Fruit fly (Drosophila melanogaster): ENCODE results near the gene CG18628.

CG18628 gene

DNA sequence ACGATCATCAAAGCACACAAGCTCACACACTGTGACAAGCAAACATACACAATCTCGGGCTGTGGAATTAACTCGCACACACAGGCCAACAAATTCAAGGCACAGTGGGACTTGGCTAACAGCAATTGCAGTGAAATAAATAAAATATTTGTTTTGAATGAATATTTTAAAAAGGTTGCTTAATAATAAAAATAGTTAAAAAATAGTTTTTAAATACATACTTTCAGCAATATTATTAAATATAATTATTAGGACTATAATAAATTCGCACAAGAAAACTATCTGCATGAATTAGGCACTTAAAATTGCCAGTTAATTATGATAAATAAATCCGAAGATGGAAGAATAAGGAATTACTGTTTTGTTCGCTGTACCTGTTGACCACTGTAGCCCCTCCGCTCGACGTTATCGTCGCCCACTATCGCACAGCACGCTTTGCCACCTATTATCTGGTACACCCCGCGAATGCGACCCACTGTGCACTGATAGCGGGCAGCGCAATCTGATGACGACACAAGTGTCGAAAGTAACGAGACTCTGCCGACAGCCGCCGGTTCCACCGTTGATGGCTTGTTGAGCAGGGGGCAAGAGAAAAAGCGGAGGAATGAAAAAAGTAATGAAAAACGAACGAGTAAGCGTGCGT lies 43.3 kb downstream of the CG18628 start (continued):
- peak; percentile 83 for TF ChIP-seq CG4282 (GFP tag; optimal IDR thresholded peaks at IDR 0.05)
- peak; percentile 50 for TF ChIP-seq HmgD (GFP tag; optimal IDR thresholded peaks at IDR 0.05)
- peak; percentile 97 for TF ChIP-seq Chrac-16 (GFP tag; optimal IDR thresholded peaks at IDR 0.05)
- no peak; the same call in 1 of the 2 replicates for TF ChIP-seq dan (GFP tag; IDR thresholded peaks at IDR 0.05)
- peak; percentile 48 for TF ChIP-seq pnt (GFP tag; optimal IDR thresholded peaks at IDR 0.05)
- peak; percentile 95 for TF ChIP-seq CG2120 (GFP tag; optimal IDR thresholded peaks at IDR 0.05)
- TF ChIP-seq TFAM (GFP tag; optimal IDR thresholded peaks at IDR 0.05), result peak; percentile 77
- peak; percentile 99 for TF ChIP-seq CG10209 (GFP tag; optimal IDR thresholded peaks at IDR 0.05)
- peak; percentile 62 for TF ChIP-seq bab2 (GFP tag; optimal IDR thresholded peaks at IDR 0.05)
- TF ChIP-seq CG7745 (tag; optimal IDR thresholded peaks at IDR 0.05), result no peak
- TF ChIP-seq HLH54F (GFP tag; optimal IDR thresholded peaks at IDR 0.05), result peak; percentile 87
- TF ChIP-seq CG17385 (GFP tag; optimal IDR thresholded peaks at IDR 0.05), result peak; percentile 97
- TF ChIP-seq CG9609 (GFP tag; optimal IDR thresholded peaks at IDR 0.05), result peak; percentile 82
- TF ChIP-seq yki (optimal IDR thresholded peaks at IDR 0.05), result no peak
- peak; percentile 39; the same call in 1 of the 3 replicates for TF ChIP-seq vnd (GFP tag; IDR thresholded peaks at IDR 0.05; ENCODE audit: partially characterized antibody)
- TF ChIP-seq Elba2 (GFP tag; optimal IDR thresholded peaks at IDR 0.05), result peak; percentile 37
- peak; percentile 70 for TF ChIP-seq CG8944 (GFP tag; optimal IDR thresholded peaks at IDR 0.05)
- TF ChIP-seq pan (optimal IDR thresholded peaks at IDR 0.05), result no peak
- peak in 1 of 2 experiments; percentile 96 for TF ChIP-seq pan (GFP tag; optimal IDR thresholded peaks at IDR 0.05 in 1 of 2, IDR thresholded peaks at IDR 0.05 in 1 of 2)
- peak; percentile 96 for TF ChIP-seq CG6175 (GFP tag; IDR thresholded peaks at IDR 0.05)
- peak; percentile 99 for TF ChIP-seq CoRest (tag; optimal IDR thresholded peaks at IDR 0.05)
- TF ChIP-seq Hsf (GFP tag; optimal IDR thresholded peaks at IDR 0.05), result peak; percentile 93
- TF ChIP-seq CG15601 (tag; optimal IDR thresholded peaks at IDR 0.05), result peak; percentile 97
- TF ChIP-seq sug (tag; optimal IDR thresholded peaks at IDR 0.05), result peak; percentile 99
- peak; percentile 97 for TF ChIP-seq CG12942 (GFP tag; optimal IDR thresholded peaks at IDR 0.05)
- TF ChIP-seq Lhr (GFP tag; optimal IDR thresholded peaks at IDR 0.05), result peak; percentile 93
- peak; percentile 92 for TF ChIP-seq CG5953 (GFP tag; IDR thresholded peaks at IDR 0.05)
- TF ChIP-seq shn (GFP tag; optimal IDR thresholded peaks at IDR 0.05), result peak; percentile 88
- TF ChIP-seq Oli (tag; optimal IDR thresholded peaks at IDR 0.05), result peak; percentile 99
- TF ChIP-seq Opbp (GFP tag; IDR thresholded peaks at IDR 0.05; ENCODE audit: partially characterized antibody), result no peak
- peak; percentile 99 for TF ChIP-seq CG18262 (tag; optimal IDR thresholded peaks at IDR 0.05)
- TF ChIP-seq CG18619 (GFP tag; optimal IDR thresholded peaks at IDR 0.05), result peak; percentile 99
- TF ChIP-seq CG17802 (tag; optimal IDR thresholded peaks at IDR 0.05), result peak; percentile 76
- peak; percentile 96 for TF ChIP-seq oc (tag; optimal IDR thresholded peaks at IDR 0.05)
- peak; percentile 99 for TF ChIP-seq bcd (GFP tag; optimal IDR thresholded peaks at IDR 0.05)
- TF ChIP-seq nau (GFP tag; optimal IDR thresholded peaks at IDR 0.05), result peak; percentile 99
- TF ChIP-seq CG10462 (GFP tag; optimal IDR thresholded peaks at IDR 0.05), result peak; percentile 96
- TF ChIP-seq BEAF-32 (GFP tag; optimal IDR thresholded peaks at IDR 0.05), result peak; percentile 37
- TF ChIP-seq HLH4C (GFP tag; IDR thresholded peaks at IDR 0.05; ENCODE audit: partially characterized antibody), result no peak
- peak; percentile 93 for TF ChIP-seq H15 (GFP tag; IDR thresholded peaks at IDR 0.05)
- TF ChIP-seq CG12236 (GFP tag; optimal IDR thresholded peaks at IDR 0.05), result no peak
- peak; percentile 92 for TF ChIP-seq CG31224 (GFP tag; IDR thresholded peaks at IDR 0.05)
- TF ChIP-seq da (GFP tag; optimal IDR thresholded peaks at IDR 0.05), result peak; percentile 77
- TF ChIP-seq CG3838 (GFP tag; optimal IDR thresholded peaks at IDR 0.05), result peak; percentile 88
- TF ChIP-seq CG10543 (GFP tag; optimal IDR thresholded peaks at IDR 0.05), result peak; percentile 99
- 0 out of 3 replicates have a peak, but pooled peaks have one; percentile 44 for TF ChIP-seq CG16813 (GFP tag; IDR thresholded peaks at IDR 0.05; ENCODE audit: partially characterized antibody)
- peak; percentile 99 for TF ChIP-seq CG4424 (GFP tag; optimal IDR thresholded peaks at IDR 0.05)
- TF ChIP-seq CG2129 (GFP tag; IDR thresholded peaks at IDR 0.05; ENCODE audit: partially characterized antibody), result no peak
- TF ChIP-seq CG10654 (GFP tag; optimal IDR thresholded peaks at IDR 0.05), result peak; percentile 96
- TF ChIP-seq Oaz (GFP tag; IDR thresholded peaks at IDR 0.05), result peak; percentile 93
